Fruit fly (Drosophila melanogaster) whole organism, embryonic: ENCODE data around the gene CG5969.

Source experiments
- Aef1 ChIP-seq: fragments of 200-800 bp; sonication (Bioruptor generic); IDR thresholded peaks from 3 replicates; pipeline ENCODE4 v1.3.6; 2022; ENCODE audit warnings: missing biosample characterization, missing genetic modification characterization
- Asciz ChIP-seq: fragments of 200-800 bp; sonication (Bioruptor generic); optimal IDR thresholded peaks from 2 replicates; lab custom pipeline; 2017; ENCODE audit warnings: missing biosample characterization, mild to moderate bottlenecking, missing genetic modification characterization, missing genetic modification reagents
- Atf6 ChIP-seq: fragments of 200-800 bp; sonication (Bioruptor generic); IDR thresholded peaks from 2 replicates; pipeline ENCODE4 v1.3.6; 2022; ENCODE audit warnings: missing biosample characterization, missing genetic modification characterization
- CG1024 ChIP-seq: fragments of 200-800 bp; sonication (Bioruptor generic); IDR thresholded peaks from 2 replicates; pipeline ENCODE4 v1.3.6; 2022; ENCODE audit warnings: missing biosample characterization, missing genetic modification characterization
- CG10321 ChIP-seq: fragments of 200-800 bp; sonication (Bioruptor generic); IDR thresholded peaks from 2 replicates; pipeline ENCODE4 v1.3.6; 2022; ENCODE audit warnings: missing biosample characterization, missing genetic modification characterization
- CG10979 ChIP-seq: fragments of 200-800 bp; sonication (Bioruptor generic); optimal IDR thresholded peaks from 2 replicates; lab custom pipeline; 2018; ENCODE audit warnings: missing biosample characterization, mild to moderate bottlenecking, missing genetic modification characterization, moderate library complexity
- CG12104 ChIP-seq: fragments of 200-800 bp; sonication (Bioruptor generic); optimal IDR thresholded peaks from 3 replicates; lab custom pipeline; 2016; ENCODE audit warnings: missing biosample characterization, missing genetic modification characterization
- CG12219 ChIP-seq: fragments of 200-800 bp; sonication (Bioruptor generic); optimal IDR thresholded peaks from 3 replicates; lab custom pipeline; 2018; ENCODE audit warnings: missing biosample characterization, mild to moderate bottlenecking, missing genetic modification characterization
- CG14710 ChIP-seq: fragments of 200-800 bp; sonication (Bioruptor generic); optimal IDR thresholded peaks from 3 replicates; lab custom pipeline; 2019; ENCODE audit warnings: missing biosample characterization, mild to moderate bottlenecking, missing genetic modification characterization, moderate library complexity
- CG1602 ChIP-seq: fragments of 200-800 bp; sonication (Bioruptor generic); optimal IDR thresholded peaks from 3 replicates; lab custom pipeline; 2016; ENCODE audit warnings: missing biosample characterization, missing genetic modification characterization
- CG16863 ChIP-seq: fragments of 200-800 bp; sonication (Bioruptor generic); optimal IDR thresholded peaks from 3 replicates; lab custom pipeline; 2016; ENCODE audit warnings: missing biosample characterization, missing genetic modification characterization
- CG18262 ChIP-seq: fragments of 200-800 bp; optimal IDR thresholded peaks from 3 replicates; lab custom pipeline; 2019; ENCODE audit warnings: missing biosample characterization, mild to moderate bottlenecking, missing genetic modification characterization, moderate library complexity
- CG30403 ChIP-seq: fragments of 200-800 bp; sonication (Bioruptor generic); optimal IDR thresholded peaks from 3 replicates; lab custom pipeline; 2016; ENCODE audit warnings: missing biosample characterization, missing genetic modification characterization
- CG30431 ChIP-seq: fragments of 200-800 bp; sonication (Bioruptor generic); optimal IDR thresholded peaks from 2 replicates; lab custom pipeline; 2017; ENCODE audit warnings: missing biosample characterization, missing genetic modification characterization
- CG3281 ChIP-seq: fragments of 200-800 bp; sonication (Bioruptor generic); optimal IDR thresholded peaks from 3 replicates; lab custom pipeline; 2017; ENCODE audit warnings: missing biosample characterization, mild to moderate bottlenecking, missing genetic modification characterization
- CG33213 ChIP-seq: fragments of 200-800 bp; sonication (Bioruptor generic); optimal IDR thresholded peaks from 3 replicates; lab custom pipeline; 2016; ENCODE audit warnings: missing biosample characterization, missing genetic modification characterization
- CG3847 ChIP-seq: fragments of 200-800 bp; sonication (Bioruptor generic); IDR thresholded peaks from 2 replicates; pipeline ENCODE4 v1.3.6; 2022; ENCODE audit warnings: missing biosample characterization, missing genetic modification characterization
- CG4282 ChIP-seq: fragments of 200-800 bp; sonication (Bioruptor generic); optimal IDR thresholded peaks from 2 replicates; lab custom pipeline; 2016; ENCODE audit warnings: missing biosample characterization, missing genetic modification characterization
- CG7556 ChIP-seq: fragments of 200-800 bp; sonication (Bioruptor generic); optimal IDR thresholded peaks from 2 replicates; lab custom pipeline; 2017; ENCODE audit warnings: missing biosample characterization, mild to moderate bottlenecking, missing genetic modification characterization
- CG9437 ChIP-seq: fragments of 200-800 bp; sonication (Bioruptor generic); optimal IDR thresholded peaks from 2 replicates; lab custom pipeline; 2018; ENCODE audit warnings: missing biosample characterization, mild to moderate bottlenecking, missing genetic modification characterization
- D19A ChIP-seq: fragments of 200-800 bp; optimal IDR thresholded peaks from 3 replicates; lab custom pipeline; 2019; ENCODE audit warnings: missing biosample characterization, mild to moderate bottlenecking, missing genetic modification characterization, moderate library complexity
- D19B ChIP-seq: fragments of 200-800 bp; sonication (Bioruptor generic); optimal IDR thresholded peaks from 2 replicates; lab custom pipeline; 2017; ENCODE audit warnings: missing biosample characterization, mild to moderate bottlenecking, missing genetic modification characterization
- Dbx ChIP-seq: fragments of 200-800 bp; sonication (Bioruptor generic); IDR thresholded peaks from 3 replicates; pipeline ENCODE4 v1.3.6; 2022; ENCODE audit warnings: missing biosample characterization, missing genetic modification characterization
- Dfd ChIP-seq, 2 experiments: fragments of >200 bp; optimal IDR thresholded peaks; 2 replicates each; lab custom pipeline; 2017; ENCODE audit warnings: missing biosample characterization in 2 of 2, missing genetic modification characterization in 2 of 2
- Fer1 ChIP-seq: fragments of 200-800 bp; sonication (Bioruptor generic); optimal IDR thresholded peaks from 2 replicates; lab custom pipeline; 2017; ENCODE audit warnings: missing biosample characterization, mild to moderate bottlenecking, missing genetic modification characterization
- HLHmδ ChIP-seq: fragments of 200-800 bp; sonication (Bioruptor generic); optimal IDR thresholded peaks from 2 replicates; lab custom pipeline; 2018; ENCODE audit warnings: missing biosample characterization, mild to moderate bottlenecking, missing genetic modification characterization, moderate library complexity
- Hey ChIP-seq: fragments of 200-800 bp; sonication (Bioruptor generic); optimal IDR thresholded peaks from 3 replicates; lab custom pipeline; 2018; ENCODE audit warnings: missing biosample characterization, mild to moderate bottlenecking, missing genetic modification characterization
- Hsf ChIP-seq: fragments of 200-800 bp; sonication (Bioruptor generic); optimal IDR thresholded peaks from 3 replicates; lab custom pipeline; 2016; ENCODE audit warnings: missing biosample characterization, missing genetic modification characterization
- Mes4 ChIP-seq: fragments of 200-800 bp; sonication (Bioruptor generic); optimal IDR thresholded peaks from 2 replicates; lab custom pipeline; 2016; ENCODE audit warnings: missing biosample characterization, missing genetic modification characterization
- NFAT ChIP-seq: fragments of 200-800 bp; sonication (Bioruptor generic); IDR thresholded peaks from 2 replicates; pipeline ENCODE4 v1.3.6; 2022; ENCODE audit warnings: missing biosample characterization, missing genetic modification characterization
- NK7.1 ChIP-seq: fragments of 200-800 bp; sonication (Bioruptor generic); optimal IDR thresholded peaks from 3 replicates; lab custom pipeline; 2016; ENCODE audit warnings: missing biosample characterization, missing genetic modification characterization
- Nf-YC ChIP-seq: fragments of 200-800 bp; optimal IDR thresholded peaks from 3 replicates; lab custom pipeline; 2019; ENCODE audit warnings: missing biosample characterization, mild to moderate bottlenecking, missing genetic modification characterization, moderate library complexity
- PHDP ChIP-seq: fragments of 200-800 bp; sonication (Bioruptor generic); optimal IDR thresholded peaks from 3 replicates; lab custom pipeline; 2018; ENCODE audit warnings: missing biosample characterization, mild to moderate bottlenecking, missing genetic modification characterization, moderate library complexity
- Scr ChIP-seq: fragments of 200-800 bp; sonication (Bioruptor generic); IDR thresholded peaks from 2 replicates; pipeline ENCODE4 v1.3.6; 2022; ENCODE audit warnings: missing biosample characterization, missing genetic modification characterization; ENCODE audit not compliant: partially characterized antibody
- Sin3A ChIP-seq: fragments of >200 bp; optimal IDR thresholded peaks from 2 replicates; lab custom pipeline; 2018
- Sry-β ChIP-seq: fragments of 200-800 bp; sonication (Bioruptor generic); optimal IDR thresholded peaks from 2 replicates; lab custom pipeline; 2018; ENCODE audit warnings: missing biosample characterization, mild to moderate bottlenecking, missing genetic modification characterization, moderate library complexity
- dati ChIP-seq: fragments of 200-800 bp; sonication (Bioruptor generic); IDR thresholded peaks from 2 replicates; pipeline ENCODE4 v1.3.6; 2022; ENCODE audit warnings: missing biosample characterization, missing genetic modification characterization
- emc ChIP-seq: fragments of 200-800 bp; sonication (Bioruptor generic); optimal IDR thresholded peaks from 2 replicates; lab custom pipeline; 2016; ENCODE audit warnings: missing biosample characterization, missing genetic modification characterization
- fru ChIP-seq: fragments of >200 bp; optimal IDR thresholded peaks from 2 replicates; lab custom pipeline; 2017
- gcm2 ChIP-seq: fragments of 200-800 bp; sonication (Bioruptor generic); optimal IDR thresholded peaks from 2 replicates; lab custom pipeline; 2016; ENCODE audit warnings: missing biosample characterization, missing genetic modification characterization
- grau ChIP-seq: fragments of 200-800 bp; optimal IDR thresholded peaks from 3 replicates; lab custom pipeline; 2019; ENCODE audit warnings: missing biosample characterization, mild to moderate bottlenecking, missing genetic modification characterization, moderate library complexity
- hb ChIP-seq: fragments of 200-800 bp; sonication (Bioruptor generic); IDR thresholded peaks from 3 replicates; pipeline ENCODE4 v1.3.6; 2022; ENCODE audit warnings: missing biosample characterization, missing genetic modification characterization; ENCODE audit not compliant: partially characterized antibody
- klu ChIP-seq: fragments of 200-800 bp; sonication (Bioruptor generic); IDR thresholded peaks from 2 replicates; pipeline ENCODE4 v1.3.6; 2022; ENCODE audit warnings: missing biosample characterization, missing genetic modification characterization
- lmd ChIP-seq: fragments of 200-800 bp; sonication (Bioruptor generic); IDR thresholded peaks from 2 replicates; pipeline ENCODE4 v1.3.6; 2022; ENCODE audit warnings: missing biosample characterization, missing genetic modification characterization
- pb ChIP-seq: fragments of 200-800 bp; sonication (Bioruptor generic); optimal IDR thresholded peaks from 3 replicates; lab custom pipeline; 2016; ENCODE audit warnings: missing biosample characterization, missing genetic modification characterization
- psq ChIP-seq: fragments of 200-800 bp; sonication (Bioruptor generic); optimal IDR thresholded peaks from 2 replicates; lab custom pipeline; 2017; ENCODE audit warnings: missing biosample characterization, missing genetic modification characterization
- row ChIP-seq: fragments of 200-800 bp; sonication (Bioruptor generic); IDR thresholded peaks from 3 replicates; pipeline ENCODE4 v1.3.6; 2022; ENCODE audit warnings: missing biosample characterization, missing genetic modification characterization
- sob ChIP-seq: fragments of 200-800 bp; sonication (Bioruptor generic); IDR thresholded peaks from 2 replicates; pipeline ENCODE4 v1.3.6; 2022; ENCODE audit warnings: missing biosample characterization, missing genetic modification characterization
- sqz ChIP-seq: fragments of 200-800 bp; sonication (Bioruptor generic); optimal IDR thresholded peaks from 3 replicates; lab custom pipeline; 2018; ENCODE audit warnings: missing biosample characterization, mild to moderate bottlenecking, missing genetic modification characterization
- vvl ChIP-seq: fragments of 200-800 bp; sonication (Bioruptor generic); IDR thresholded peaks from 2 replicates; pipeline ENCODE4 v1.3.6; 2022; ENCODE audit warnings: missing biosample characterization, missing genetic modification characterization
- wdn ChIP-seq: fragments of 200-800 bp; sonication (Bioruptor generic); IDR thresholded peaks from 2 replicates; pipeline ENCODE4 v1.3.6; 2022; ENCODE audit warnings: missing biosample characterization, missing genetic modification characterization

The CG5969 gene

dm6 chr3L:20473021-20473799 lies at the start of gene CG5969, which contains the start of gene CG32428 (continued):
- TF ChIP-seq Dfd (GFP tag; optimal IDR thresholded peaks at IDR 0.05; lab: Kevin White, UChicago) (no peak), sqz (GFP tag; lab: Kevin White, UChicago) (peak; percentile 15), CG3847 (GFP tag; lab: Robert Waterston, UW) (peak; percentile 71), Scr (GFP tag; lab: Robert Waterston, UW) (no peak), CG12219 (GFP tag; lab: Kevin White, UChicago) (no peak), fru (lab: Kevin White, UChicago) (no peak), NFAT (GFP tag; lab: Robert Waterston, UW) (peak; percentile 71), Mes4 (no peak), Sry-β (no peak), CG16863 (GFP tag; lab: Kevin White, UChicago) (no peak), Hey (tag; lab: Kevin White, UChicago) (no peak), HLHmδ (GFP tag; lab: Kevin White, UChicago) (peak; percentile 34), Fer1 (GFP tag; lab: Kevin White, UChicago) (peak; percentile 3), CG1602 (peak; percentile 28), Asciz (GFP tag; lab: Kevin White, UChicago) (no peak), vvl (GFP tag; lab: Robert Waterston, UW) (peak; percentile 72), Atf6 (peak; percentile 9; the same call in 1 of the 2 replicates), klu (GFP tag; lab: Robert Waterston, UW) (no peak), CG10979 (tag; lab: Kevin White, UChicago) (no peak), row (GFP tag; lab: Robert Waterston, UW) (peak; percentile 78), PHDP (tag; lab: Kevin White, UChicago) (peak; percentile 64), CG1024 (no peak), CG9437 (GFP tag; lab: Kevin White, UChicago) (peak; percentile 11), wdn (GFP tag; lab: Robert Waterston, UW) (0 out of 2 replicates have a peak, but pooled peaks have one; percentile 43), D19B (GFP tag; lab: Kevin White, UChicago) (peak; percentile 24), CG7556 (GFP tag; lab: Kevin White, UChicago) (peak; percentile 45), CG10321 (GFP tag; lab: Robert Waterston, UW) (0 out of 2 replicates have a peak, but pooled peaks have one; percentile 7), hb (GFP tag; lab: Robert Waterston, UW) (no peak), NK7.1 (GFP tag; lab: Kevin White, UChicago) (no peak), CG12104 (GFP tag; lab: Kevin White, UChicago) (peak; percentile 55), sob (GFP tag; lab: Robert Waterston, UW) (peak; percentile 65), Sin3A (lab: Kevin White, UChicago) (peak; percentile 59), CG14710 (tag; lab: Kevin White, UChicago) (peak; percentile 96), emc (GFP tag; lab: Kevin White, UChicago) (no peak), Nf-YC (tag; lab: Kevin White, UChicago) (peak; percentile 73), gcm2 (GFP tag; lab: Kevin White, UChicago) (no peak), CG30403 (GFP tag; lab: Kevin White, UChicago) (peak; percentile 50), Dbx (GFP tag; lab: Robert Waterston, UW) (peak; percentile 73; the same call in 2 of the 3 replicates), Hsf (no peak), lmd (GFP tag; lab: Robert Waterston, UW) (peak; percentile 64), CG30431 (GFP tag; lab: Kevin White, UChicago) (peak; percentile 29), Aef1 (GFP tag; lab: Robert Waterston, UW) (peak; percentile 68), dati (GFP tag; lab: Robert Waterston, UW) (no peak), CG4282 (no peak), pb (GFP tag; lab: Kevin White, UChicago) (no peak), CG33213 (GFP tag; lab: Kevin White, UChicago) (no peak), CG18262 (tag; lab: Kevin White, UChicago) (peak; percentile 54), CG3281 (GFP tag; lab: Kevin White, UChicago) (peak; percentile 63), grau (tag; lab: Kevin White, UChicago) (peak; percentile 62), D19A (tag; lab: Kevin White, UChicago) (peak; percentile 59), psq (GFP tag; lab: Kevin White, UChicago) (peak; percentile 69)
